Fruit fly (Drosophila melanogaster) whole organism, prepupa: ENCODE results near the gene hep.

Experiments used
- CG10631 ChIP-seq: fragments of 200-800 bp; sonication (Bioruptor generic); optimal IDR thresholded peaks from 2 replicates; lab custom pipeline; 2016; ENCODE audit warnings: missing biosample characterization, missing genetic modification characterization
- CG10669 ChIP-seq: fragments of 200-800 bp; sonication (Bioruptor generic); optimal IDR thresholded peaks from 3 replicates; lab custom pipeline; 2018; ENCODE audit warnings: missing biosample characterization, mild to moderate bottlenecking, missing genetic modification characterization, moderate library complexity
- CG11762 ChIP-seq: fragments of 200-800 bp; sonication (Bioruptor generic); optimal IDR thresholded peaks from 3 replicates; lab custom pipeline; 2016; ENCODE audit warnings: missing biosample characterization, missing genetic modification characterization; ENCODE audit not compliant: insufficient read depth
- CG31627 ChIP-seq: fragments of 200-800 bp; sonication (Bioruptor generic); optimal IDR thresholded peaks from 3 replicates; lab custom pipeline; 2016; ENCODE audit warnings: missing biosample characterization, missing genetic modification characterization
- CG32006 ChIP-seq: fragments of 200-800 bp; sonication (Bioruptor generic); optimal IDR thresholded peaks from 3 replicates; lab custom pipeline; 2017; ENCODE audit warnings: missing biosample characterization, mild to moderate bottlenecking, missing genetic modification characterization
- CG34406 ChIP-seq: fragments of 200-800 bp; sonication (Bioruptor generic); optimal IDR thresholded peaks from 3 replicates; lab custom pipeline; 2016; ENCODE audit warnings: missing biosample characterization, missing genetic modification characterization
- CG6276 ChIP-seq: fragments of 200-800 bp; sonication (Bioruptor generic); optimal IDR thresholded peaks from 2 replicates; lab custom pipeline; 2017; ENCODE audit warnings: missing biosample characterization, mild to moderate bottlenecking, missing genetic modification characterization
- CG6808 ChIP-seq: fragments of 200-800 bp; sonication (Bioruptor generic); optimal IDR thresholded peaks from 3 replicates; lab custom pipeline; 2017; ENCODE audit warnings: missing biosample characterization, missing genetic modification characterization, mild to moderate bottlenecking, moderate library complexity, missing genetic modification reagents
- CG6854 ChIP-seq: fragments of 200-800 bp; sonication (Bioruptor generic); optimal IDR thresholded peaks from 2 replicates; lab custom pipeline; 2017; ENCODE audit warnings: missing biosample characterization, mild to moderate bottlenecking, missing genetic modification characterization
- CG7368 ChIP-seq: fragments of 200-800 bp; sonication (Bioruptor generic); optimal IDR thresholded peaks from 3 replicates; lab custom pipeline; 2016; ENCODE audit warnings: missing biosample characterization, missing genetic modification characterization
- CG8119 ChIP-seq: fragments of 200-800 bp; sonication (Bioruptor generic); IDR thresholded peaks from 3 replicates; pipeline ENCODE4 v1.3.6; 2022; ENCODE audit warnings: missing biosample characterization, missing genetic modification characterization
- CG8632 ChIP-seq: fragments of 200-800 bp; sonication (Bioruptor generic); optimal IDR thresholded peaks from 3 replicates; lab custom pipeline; 2016; ENCODE audit warnings: missing biosample characterization, missing genetic modification characterization
- Eip78C ChIP-seq: fragments of 200-800 bp; sonication (Bioruptor generic); peaks from one replicate; lab custom pipeline; 2016; ENCODE audit warnings: missing biosample characterization, missing genetic modification characterization
- Hr38 ChIP-seq: sonication (Bioruptor generic); optimal IDR thresholded peaks from 2 replicates; lab custom pipeline; 2016; ENCODE audit warnings: missing biosample characterization, missing genetic modification characterization
- Hr39 ChIP-seq: fragments of 200-800 bp; sonication (Bioruptor generic); optimal IDR thresholded peaks from 2 replicates; lab custom pipeline; 2016; ENCODE audit warnings: missing biosample characterization, missing genetic modification characterization
- Hr4 ChIP-seq: fragments of 200-800 bp; sonication (Bioruptor generic); optimal IDR thresholded peaks from 3 replicates; lab custom pipeline; 2016; ENCODE audit warnings: missing biosample characterization, missing genetic modification characterization
- Lpt ChIP-seq: fragments of 200-800 bp; sonication (Bioruptor generic); optimal IDR thresholded peaks from 3 replicates; lab custom pipeline; 2016; ENCODE audit warnings: missing biosample characterization, missing genetic modification characterization
- Met ChIP-seq: fragments of 200-800 bp; sonication (Bioruptor generic); optimal IDR thresholded peaks from 3 replicates; lab custom pipeline; 2016; ENCODE audit warnings: missing biosample characterization, missing genetic modification characterization
- OdsH ChIP-seq: fragments of 200-800 bp; sonication (Bioruptor generic); optimal IDR thresholded peaks from 3 replicates; lab custom pipeline; 2016; ENCODE audit warnings: missing biosample characterization, missing genetic modification characterization
- Sox102F ChIP-seq: fragments of 200-800 bp; sonication (Bioruptor generic); optimal IDR thresholded peaks from 2 replicates; lab custom pipeline; 2016; ENCODE audit warnings: missing biosample characterization, mild to moderate bottlenecking, missing genetic modification characterization
- achi ChIP-seq: fragments of 200-800 bp; sonication (Bioruptor generic); optimal IDR thresholded peaks from 3 replicates; lab custom pipeline; 2016; ENCODE audit warnings: missing biosample characterization, missing genetic modification characterization
- acj6 ChIP-seq: fragments of 200-800 bp; sonication (Bioruptor generic); optimal IDR thresholded peaks from 3 replicates; lab custom pipeline; 2016; ENCODE audit warnings: missing biosample characterization, missing genetic modification characterization
- dac ChIP-seq: fragments of 200-800 bp; sonication (Bioruptor generic); optimal IDR thresholded peaks from 2 replicates; lab custom pipeline; 2017; ENCODE audit warnings: missing biosample characterization, mild to moderate bottlenecking, missing genetic modification characterization
- dsx ChIP-seq: fragments of 200-800 bp; optimal IDR thresholded peaks from 3 replicates; lab custom pipeline; 2019; ENCODE audit warnings: missing biosample characterization, mild to moderate bottlenecking, missing genetic modification characterization, moderate library complexity; ENCODE audit not compliant: poor library complexity, severe bottlenecking
- eg ChIP-seq: fragments of 200-800 bp; sonication (Bioruptor generic); IDR thresholded peaks from 3 replicates; pipeline ENCODE4 v1.3.6; 2022; ENCODE audit warnings: missing biosample characterization, missing genetic modification characterization
- fd59A ChIP-seq: fragments of 200-800 bp; sonication (Bioruptor generic); optimal IDR thresholded peaks from 2 replicates; lab custom pipeline; 2017; ENCODE audit warnings: missing biosample characterization, mild to moderate bottlenecking, missing genetic modification characterization, missing genetic modification reagents
- fkh ChIP-seq: fragments of 200-800 bp; sonication (Bioruptor generic); optimal IDR thresholded peaks from 3 replicates; lab custom pipeline; 2017; ENCODE audit warnings: missing biosample characterization, mild to moderate bottlenecking, missing genetic modification characterization, moderate library complexity
- lz ChIP-seq: fragments of 200-800 bp; sonication (Bioruptor generic); optimal IDR thresholded peaks from 3 replicates; lab custom pipeline; 2016; ENCODE audit warnings: missing biosample characterization, missing genetic modification characterization
- net ChIP-seq: fragments of 200-800 bp; sonication (Bioruptor generic); optimal IDR thresholded peaks from 3 replicates; lab custom pipeline; 2016; ENCODE audit warnings: missing biosample characterization, missing genetic modification characterization
- ss ChIP-seq, 2 experiments: fragments of 200-800 bp; sonication (Bioruptor generic); optimal IDR thresholded peaks; 2 replicates in 1 of 2; 3 replicates in 1 of 2; lab custom pipeline; 2017 to 2018; ENCODE audit warnings: mild to moderate bottlenecking in 2 of 2, missing biosample characterization in 2 of 2, missing genetic modification characterization in 2 of 2, moderate library complexity in 1 of 2
- svp ChIP-seq: fragments of 200-800 bp; sonication (Bioruptor generic); peaks from one replicate; lab custom pipeline; 2016; ENCODE audit warnings: missing biosample characterization, missing genetic modification characterization
- topi ChIP-seq: fragments of 200-800 bp; sonication (Bioruptor generic); optimal IDR thresholded peaks from 3 replicates; lab custom pipeline; 2016; ENCODE audit warnings: missing biosample characterization, missing genetic modification characterization
- vri ChIP-seq: fragments of 200-800 bp; sonication (Bioruptor generic); optimal IDR thresholded peaks from 3 replicates; lab custom pipeline; 2016; ENCODE audit warnings: missing biosample characterization, mild to moderate bottlenecking, missing genetic modification characterization

Gene hep

dm6 chrX:13088025-13088805, 2.0 kb downstream of the hep start (continued):
- TF ChIP-seq lz (GFP tag; lab: Kevin White, UChicago), result no peak
- TF ChIP-seq CG10669 (GFP tag; lab: Kevin White, UChicago), result peak; percentile 19
- no peak for TF ChIP-seq fd59A (GFP tag; lab: Kevin White, UChicago)
- no peak for TF ChIP-seq ss (GFP tag; optimal IDR thresholded peaks at IDR 0.05; lab: Kevin White, UChicago)
- no peak for TF ChIP-seq Sox102F
- TF ChIP-seq Lpt, result no peak
- TF ChIP-seq fkh, result peak; percentile 87
- TF ChIP-seq CG34406 (GFP tag; lab: Kevin White, UChicago), result no peak
- TF ChIP-seq Hr38 (GFP tag; lab: Kevin White, UChicago), result no peak
- TF ChIP-seq svp (GFP tag; lab: Kevin White, UChicago), result peak; percentile 67
- TF ChIP-seq CG8119 (GFP tag; lab: Robert Waterston, UW), result no peak

dm6 chrX:13087333-13087828, 2.9 kb downstream of the hep start:
- TF ChIP-seq lz (GFP tag; lab: Kevin White, UChicago) (peak; percentile 29), CG31627 (GFP tag; lab: Kevin White, UChicago) (no peak), Lpt (no peak), fkh (peak; percentile 88), CG6854 (peak; percentile 45), Sox102F (no peak), Hr4 (GFP tag; lab: Kevin White, UChicago) (peak; percentile 39), dac (no peak), eg (peak; percentile 26; the same call in 1 of the 3 replicates), CG32006 (GFP tag; lab: Kevin White, UChicago) (no peak), CG6808 (GFP tag; lab: Kevin White, UChicago) (no peak), CG10631 (GFP tag; lab: Kevin White, UChicago) (no peak), net (GFP tag; lab: Kevin White, UChicago) (no peak), CG7368 (GFP tag; lab: Kevin White, UChicago) (peak; percentile 14), achi (no peak), CG8632 (GFP tag; lab: Kevin White, UChicago) (peak; percentile 18), CG6276 (GFP tag; lab: Kevin White, UChicago) (peak; percentile 30), CG11762 (no peak), Met (GFP tag; lab: Kevin White, UChicago) (no peak), topi (GFP tag; lab: Kevin White, UChicago) (no peak), Eip78C (GFP tag; lab: Kevin White, UChicago) (peak; percentile 26), Hr39 (GFP tag; lab: Kevin White, UChicago) (no peak), acj6 (GFP tag; lab: Kevin White, UChicago) (no peak), dsx (GFP tag; lab: Kevin White, UChicago) (no peak)

- TF ChIP-seq vri (no peak), ss (GFP tag; optimal IDR thresholded peaks at IDR 0.05; lab: Kevin White, UChicago) (no peak), CG8632 (GFP tag; lab: Kevin White, UChicago) (no peak), OdsH (GFP tag; lab: Kevin White, UChicago) (no peak), Hr39 (GFP tag; lab: Kevin White, UChicago) (no peak)
- TF ChIP-seq, all 60 proteins: peak for 0
Measured at dm6 chrX:13055228-13055627, 35.0 kb downstream of the hep start, which contains the start of gene CG12715. Gene CG12715 (minus strand): TSS chrX:13055328.
